Worm (Caenorhabditis elegans) whole organism, L1 larva: ENCODE measurements around the gene mup-2.
A peak's percentile ranks its signal among the peaks of the same experiment; 100 is the strongest.

Experiments used
- blmp-1 ChIP-seq: fragments of 150-350 bp; optimal IDR thresholded peaks from 2 replicates; lab custom pipeline; 2014; ENCODE audit warnings: missing biosample characterization, missing genetic modification characterization
- ces-1 ChIP-seq: fragments of 150-350 bp; optimal IDR thresholded peaks from 2 replicates; lab custom pipeline; 2014; ENCODE audit warnings: missing biosample characterization, missing genetic modification reagents, missing genetic modification characterization
- egl-13 ChIP-seq: sonication (generic microtip); optimal IDR thresholded peaks from 2 replicates; lab custom pipeline; 2016; ENCODE audit warnings: missing genotype, missing genetic modification reagents, missing genetic modification characterization, missing compliant biosample characterization
- fkh-10 ChIP-seq: sonication (generic microtip); optimal IDR thresholded peaks from 2 replicates; lab custom pipeline; 2017; ENCODE audit warnings: missing biosample characterization, missing genetic modification reagents, missing genetic modification characterization
- fkh-4 ChIP-seq: sonication (generic microtip); optimal IDR thresholded peaks from 2 replicates; lab custom pipeline; 2016; ENCODE audit warnings: missing compliant biosample characterization, missing genetic modification characterization, borderline replicate concordance
- jun-1 ChIP-seq: fragments of 150-350 bp; optimal IDR thresholded peaks from 2 replicates; lab custom pipeline; 2014; ENCODE audit warnings: missing biosample characterization, missing genetic modification reagents, missing genetic modification characterization
- lir-3 ChIP-seq: sonication (generic microtip); optimal IDR thresholded peaks from 2 replicates; lab custom pipeline; 2016; ENCODE audit warnings: mild to moderate bottlenecking, missing genetic modification characterization, moderate library complexity, missing compliant biosample characterization; ENCODE audit not compliant: poor library complexity
- nhr-11 ChIP-seq: fragments of 150-350 bp; optimal IDR thresholded peaks from 2 replicates; lab custom pipeline; 2014; ENCODE audit warnings: missing biosample characterization, missing genetic modification characterization
- nhr-76 ChIP-seq: sonication (generic microtip); optimal IDR thresholded peaks from 2 replicates; lab custom pipeline; 2017; ENCODE audit warnings: missing biosample characterization, missing genetic modification characterization
- nhr-77 ChIP-seq: fragments of 150-350 bp; optimal IDR thresholded peaks from 2 replicates; lab custom pipeline; 2014; ENCODE audit warnings: missing biosample characterization, missing genetic modification characterization
- pag-3 ChIP-seq: sonication (generic microtip); optimal IDR thresholded peaks from 2 replicates; lab custom pipeline; 2017; ENCODE audit warnings: missing genetic modification characterization, mild to moderate bottlenecking, missing compliant biosample characterization, antibody characterized with exemption, borderline replicate concordance; ENCODE audit not compliant: insufficient read depth
- snpc-4 ChIP-seq: fragments of 150-350 bp; optimal IDR thresholded peaks from 2 replicates; lab custom pipeline; 2014; ENCODE audit warnings: missing biosample characterization, missing genetic modification characterization
- unc-86 ChIP-seq: sonication (generic microtip); optimal IDR thresholded peaks from 2 replicates; lab custom pipeline; 2016; ENCODE audit warnings: missing genetic modification characterization, missing compliant biosample characterization

DNA sequence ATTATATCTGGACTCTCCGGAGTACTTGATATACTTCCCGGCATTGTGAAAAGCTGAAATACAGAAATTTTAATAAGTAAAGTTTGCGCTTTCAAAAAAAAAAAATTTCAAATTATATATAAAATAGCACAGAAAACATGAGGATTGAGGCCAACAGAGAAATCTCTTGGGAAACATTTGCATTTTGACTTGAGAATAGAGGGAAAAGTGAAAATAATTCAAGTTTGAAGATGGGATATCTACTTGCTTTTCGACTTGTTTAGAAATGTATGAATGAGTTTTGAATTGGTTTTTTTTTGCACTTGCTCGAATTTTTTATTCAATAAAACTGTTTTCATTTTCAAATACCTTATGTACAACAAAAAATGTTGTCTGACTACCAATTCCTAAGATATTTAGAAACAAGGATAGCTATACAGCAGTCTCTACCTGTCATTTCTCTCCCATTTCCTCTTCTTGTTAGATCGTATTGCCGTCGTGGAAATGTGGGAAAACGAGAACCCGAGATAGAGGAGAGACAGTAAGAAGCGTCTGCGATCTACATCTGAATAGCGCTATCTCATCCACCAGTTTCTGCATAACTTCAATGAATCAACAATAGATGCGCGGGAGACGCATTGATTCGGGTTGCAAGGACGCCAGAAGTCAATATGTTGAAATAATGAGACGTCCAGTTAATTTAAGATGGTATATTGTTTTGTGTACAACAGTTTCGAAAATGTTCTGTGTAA is 6.5 kb upstream of the mup-2 start, which contains the start of gene T22E5.6:
- no peak for TF ChIP-seq unc-86 (tag; lab: Kevin White, UChicago)
- no peak for TF ChIP-seq nhr-77
- TF ChIP-seq jun-1 (tag; lab: Kevin White, UChicago) = no peak
- no peak for TF ChIP-seq lir-3 (tag; lab: Kevin White, UChicago)
- no peak for TF ChIP-seq egl-13
- peak; percentile 74 for TF ChIP-seq blmp-1 (tag; lab: Kevin White, UChicago)
- TF ChIP-seq pag-3 = no peak
- no peak for TF ChIP-seq ces-1 (GFP tag; lab: Kevin White, UChicago)
- no peak for TF ChIP-seq fkh-10
- no peak for TF ChIP-seq fkh-4 (tag; lab: Kevin White, UChicago)
- no peak for TF ChIP-seq nhr-11
- TF ChIP-seq snpc-4 (tag; lab: Kevin White, UChicago) = no peak
- no peak for TF ChIP-seq nhr-76 (tag; lab: Kevin White, UChicago)
